Worm (Caenorhabditis elegans) whole organism, late embryonic: ENCODE measurements around the gene nop-1.
A peak's percentile ranks its signal among the peaks of the same experiment; 100 is the strongest.

Experiments used
- C08G9.2 ChIP-seq: sonication (generic microtip); optimal IDR thresholded peaks from 2 replicates; lab custom pipeline; 2016; ENCODE audit warnings: mild to moderate bottlenecking, missing genetic modification characterization, moderate library complexity, missing compliant biosample characterization
- Y22D7AL.16 ChIP-seq: sonication (generic microtip); optimal IDR thresholded peaks from 2 replicates; lab custom pipeline; 2016; ENCODE audit warnings: missing genetic modification characterization, missing compliant biosample characterization
- ama-1 ChIP-seq: fragments of 150-350 bp; optimal IDR thresholded peaks from 2 replicates; lab custom pipeline; 2014
- ceh-22 ChIP-seq: sonication (generic microtip); optimal IDR thresholded peaks from 2 replicates; lab custom pipeline; 2017; ENCODE audit warnings: missing biosample characterization, missing genetic modification characterization
- ceh-6 ChIP-seq: fragments of 200-800 bp; sonication (Bioruptor generic); optimal IDR thresholded peaks from 2 replicates; lab custom pipeline; 2018; ENCODE audit warnings: mild to moderate bottlenecking, missing genetic modification characterization, missing compliant biosample characterization
- dmd-4 ChIP-seq: sonication (generic microtip); optimal IDR thresholded peaks from 2 replicates; lab custom pipeline; 2016; ENCODE audit warnings: borderline replicate concordance, missing genetic modification characterization, missing compliant biosample characterization
- dve-1 ChIP-seq: sonication (generic microtip); optimal IDR thresholded peaks from 2 replicates; lab custom pipeline; 2017; ENCODE audit warnings: antibody characterized with exemption, mild to moderate bottlenecking, missing genetic modification characterization, missing compliant biosample characterization
- elt-4 ChIP-seq: sonication (generic microtip); optimal IDR thresholded peaks from 2 replicates; lab custom pipeline; 2016; ENCODE audit warnings: missing genetic modification characterization, missing compliant biosample characterization
- fax-1 ChIP-seq: sonication (generic microtip); optimal IDR thresholded peaks from 2 replicates; lab custom pipeline; 2016; ENCODE audit warnings: missing genotype, missing genetic modification characterization, missing compliant biosample characterization
- hlh-30 ChIP-seq: sonication (generic microtip); optimal IDR thresholded peaks from 2 replicates; lab custom pipeline; 2017; ENCODE audit warnings: antibody characterized with exemption, missing genetic modification characterization, missing compliant biosample characterization; ENCODE audit not compliant: insufficient read depth
- hlh-6 ChIP-seq: sonication (generic microtip); optimal IDR thresholded peaks from 2 replicates; lab custom pipeline; 2016; ENCODE audit warnings: missing genotype, missing genetic modification characterization, missing compliant biosample characterization
- lim-6 ChIP-seq: sonication (generic microtip); optimal IDR thresholded peaks from 2 replicates; lab custom pipeline; 2016; ENCODE audit warnings: missing genetic modification characterization, missing compliant biosample characterization
- lin-11 ChIP-seq: fragments of 200-800 bp; sonication (Bioruptor generic); optimal IDR thresholded peaks from 2 replicates; lab custom pipeline; 2018; ENCODE audit warnings: mild to moderate bottlenecking, missing genetic modification characterization, missing compliant biosample characterization
- madf-2 ChIP-seq: sonication (generic microtip); optimal IDR thresholded peaks from 2 replicates; lab custom pipeline; 2017; ENCODE audit warnings: missing genetic modification characterization, missing compliant biosample characterization
- mec-3 ChIP-seq: sonication (generic microtip); optimal IDR thresholded peaks from 2 replicates; lab custom pipeline; 2016; ENCODE audit warnings: borderline replicate concordance, missing genetic modification characterization, missing compliant biosample characterization
- nfya-1 ChIP-seq: sonication (generic microtip); optimal IDR thresholded peaks from 2 replicates; lab custom pipeline; 2017; ENCODE audit warnings: missing genetic modification characterization, mild to moderate bottlenecking, missing compliant biosample characterization, antibody characterized with exemption, moderate library complexity
- tbx-2 ChIP-seq: sonication (generic microtip); optimal IDR thresholded peaks from 2 replicates; lab custom pipeline; 2016; ENCODE audit warnings: missing genetic modification characterization, missing compliant biosample characterization
- unc-3 ChIP-seq, 2 experiments: fragments of 200-800 bp in 1 of 2; sonication (Bioruptor generic) in 1 of 2; sonication (generic microtip) in 1 of 2; conservative IDR thresholded peaks in 1 of 2; optimal IDR thresholded peaks in 1 of 2; 2 replicates each; pipeline versions ENCODE4 v1.3.6 to Lab custom; 2016 to 2022; ENCODE audit warnings: missing compliant biosample characterization in 2 of 2, missing genetic modification characterization in 2 of 2, missing genetic modification reagents in 1 of 2
- unc-42 ChIP-seq: sonication (generic microtip); optimal IDR thresholded peaks from 2 replicates; lab custom pipeline; 2016; ENCODE audit warnings: missing genotype, missing genetic modification characterization, missing compliant biosample characterization
- unc-86 ChIP-seq: sonication (generic microtip); optimal IDR thresholded peaks from 2 replicates; lab custom pipeline; 2016; ENCODE audit warnings: missing genetic modification characterization, missing compliant biosample characterization

nop-1 gene

ce11 chrIII:6006453-6006852 is 47.9 kb downstream of the nop-1 start:
- TF ChIP-seq dmd-4 (tag; lab: Kevin White, UChicago), result no peak
- TF ChIP-seq tbx-2 (tag; lab: Kevin White, UChicago), result no peak
- no peak for TF ChIP-seq lim-6 (tag; lab: Kevin White, UChicago)
- no peak for TF ChIP-seq unc-86 (tag; lab: Kevin White, UChicago)
- no peak for TF ChIP-seq ceh-22 (tag; lab: Kevin White, UChicago)

ce11 chrIII:6008989-6009610 is 50.6 kb downstream of the nop-1 start, which contains the start of the genes gcna-1 and eftu-2:
Gene gcna-1, minus strand, starts transcription at chrIII:6009084.
Gene eftu-2, plus strand, starts transcription at chrIII:6009560.
- TF ChIP-seq unc-42 (peak; percentile 10), ama-1 (no peak), unc-3 (GFP tag; conservative IDR thresholded peaks at IDR 0.05; lab: Robert Waterston, UW) (no peak), unc-3 (tag; optimal IDR thresholded peaks at IDR 0.05; lab: Kevin White, UChicago) (no peak)

ce11 chrIII:6011310-6011709 is 52.8 kb downstream of the nop-1 start:
- TF ChIP-seq nfya-1 (no peak), tbx-2 (tag; lab: Kevin White, UChicago) (no peak), unc-42 (no peak), madf-2 (tag; lab: Kevin White, UChicago) (no peak), Y22D7AL.16 (tag; lab: Kevin White, UChicago) (no peak), dve-1 (no peak), ceh-22 (tag; lab: Kevin White, UChicago) (no peak), elt-4 (tag; lab: Kevin White, UChicago) (no peak), lin-11 (tag; lab: Kevin White, UChicago) (no peak), ceh-6 (no peak), hlh-6 (tag; lab: Kevin White, UChicago) (no peak), hlh-30 (tag; lab: Kevin White, UChicago) (no peak), fax-1 (no peak), C08G9.2 (no peak), mec-3 (tag; lab: Kevin White, UChicago) (no peak)
